Fruit fly (Drosophila melanogaster) whole organism, embryonic: ENCODE results near the gene trr.

Experiments
- Atf-2 ChIP-seq: fragments of 200-800 bp; sonication (Bioruptor generic); optimal IDR thresholded peaks from 2 replicates; lab custom pipeline; 2016; ENCODE audit warnings: missing biosample characterization, missing genetic modification characterization
- Atf3 ChIP-seq: fragments of 200-800 bp; sonication (Bioruptor generic); optimal IDR thresholded peaks from 3 replicates; lab custom pipeline; 2016; ENCODE audit warnings: missing biosample characterization, missing genetic modification characterization
- BtbVII ChIP-seq: fragments of 200-800 bp; sonication (Bioruptor generic); optimal IDR thresholded peaks from 3 replicates; lab custom pipeline; 2017; ENCODE audit warnings: missing biosample characterization, mild to moderate bottlenecking, missing genetic modification characterization
- CG10147 ChIP-seq: fragments of 200-800 bp; sonication (Bioruptor generic); optimal IDR thresholded peaks from 2 replicates; lab custom pipeline; 2019; ENCODE audit warnings: missing biosample characterization, mild to moderate bottlenecking, missing genetic modification characterization, moderate library complexity
- CG10274 ChIP-seq: fragments of 200-800 bp; sonication (Bioruptor generic); optimal IDR thresholded peaks from 3 replicates; lab custom pipeline; 2017; ENCODE audit warnings: missing biosample characterization, mild to moderate bottlenecking, missing genetic modification characterization
- CG10959 ChIP-seq: fragments of 200-800 bp; sonication (Bioruptor generic); IDR thresholded peaks from 2 replicates; pipeline ENCODE4 v1.3.6; 2022; ENCODE audit warnings: missing biosample characterization, missing genetic modification characterization
- CG11247 ChIP-seq: fragments of 200-800 bp; sonication (Bioruptor generic); IDR thresholded peaks from 2 replicates; pipeline ENCODE4 v1.3.6; 2022; ENCODE audit warnings: missing biosample characterization, missing genetic modification characterization
- CG11696 ChIP-seq: fragments of 200-800 bp; sonication (Bioruptor generic); IDR thresholded peaks from 2 replicates; pipeline ENCODE4 v1.3.6; 2022; ENCODE audit warnings: missing biosample characterization, missing genetic modification characterization
- CG12071 ChIP-seq: fragments of 200-800 bp; sonication (Bioruptor generic); optimal IDR thresholded peaks from 3 replicates; lab custom pipeline; 2018; ENCODE audit warnings: missing biosample characterization, mild to moderate bottlenecking, missing genetic modification characterization
- CG12942 ChIP-seq: fragments of 200-800 bp; sonication (Bioruptor generic); optimal IDR thresholded peaks from 3 replicates; lab custom pipeline; 2016; ENCODE audit warnings: missing biosample characterization, missing genetic modification characterization
- CG14710 ChIP-seq: fragments of 200-800 bp; sonication (Bioruptor generic); optimal IDR thresholded peaks from 3 replicates; lab custom pipeline; 2019; ENCODE audit warnings: missing biosample characterization, mild to moderate bottlenecking, missing genetic modification characterization, moderate library complexity
- CG14860 ChIP-seq: fragments of 200-800 bp; sonication (Bioruptor generic); IDR thresholded peaks from 3 replicates; pipeline ENCODE4 v1.3.6; 2022; ENCODE audit warnings: missing biosample characterization, missing genetic modification characterization; ENCODE audit not compliant: partially characterized antibody
- CG15073 ChIP-seq: fragments of 200-800 bp; sonication (Bioruptor generic); optimal IDR thresholded peaks from 2 replicates; lab custom pipeline; 2016; ENCODE audit warnings: missing biosample characterization, missing genetic modification characterization
- CG1529 ChIP-seq: fragments of 200-800 bp; sonication (Bioruptor generic); optimal IDR thresholded peaks from 3 replicates; lab custom pipeline; 2018; ENCODE audit warnings: missing biosample characterization, missing genetic modification characterization
- CG1832 ChIP-seq: fragments of 200-800 bp; sonication (Bioruptor generic); optimal IDR thresholded peaks from 2 replicates; lab custom pipeline; 2017; ENCODE audit warnings: missing biosample characterization, mild to moderate bottlenecking, missing genetic modification characterization, inconsistent platforms
- CG4617 ChIP-seq: fragments of 200-800 bp; sonication (Bioruptor generic); optimal IDR thresholded peaks from 3 replicates; lab custom pipeline; 2016; ENCODE audit warnings: missing biosample characterization, missing genetic modification characterization, borderline replicate concordance
- CG6765 ChIP-seq: fragments of 200-800 bp; sonication (Bioruptor generic); optimal IDR thresholded peaks from 3 replicates; lab custom pipeline; 2017; ENCODE audit warnings: missing biosample characterization, mild to moderate bottlenecking, missing genetic modification characterization
- CG6854 ChIP-seq: fragments of 200-800 bp; sonication (Bioruptor generic); optimal IDR thresholded peaks from 3 replicates; lab custom pipeline; 2017; ENCODE audit warnings: missing biosample characterization, mild to moderate bottlenecking, missing genetic modification characterization
- CG7987 ChIP-seq: fragments of 200-800 bp; sonication (Bioruptor generic); optimal IDR thresholded peaks from 2 replicates; lab custom pipeline; 2018; ENCODE audit warnings: missing biosample characterization, mild to moderate bottlenecking, missing genetic modification characterization, moderate library complexity
- CG8944 ChIP-seq: fragments of 200-800 bp; sonication (Bioruptor generic); optimal IDR thresholded peaks from 3 replicates; lab custom pipeline; 2016; ENCODE audit warnings: missing biosample characterization, missing genetic modification characterization
- Dip2 ChIP-seq: fragments of 200-800 bp; sonication (Bioruptor generic); IDR thresholded peaks from 2 replicates; pipeline ENCODE4 v1.3.6; 2022; ENCODE audit warnings: missing biosample characterization, missing genetic modification characterization
- Dp ChIP-seq: fragments of 200-800 bp; sonication (Bioruptor generic); optimal IDR thresholded peaks from 2 replicates; lab custom pipeline; 2018; ENCODE audit warnings: missing biosample characterization, mild to moderate bottlenecking, missing genetic modification characterization, moderate library complexity
- ERR ChIP-seq: fragments of 200-800 bp; sonication (Bioruptor generic); optimal IDR thresholded peaks from 2 replicates; lab custom pipeline; 2016; ENCODE audit warnings: missing biosample characterization, missing genetic modification characterization
- Mes4 ChIP-seq: fragments of 200-800 bp; sonication (Bioruptor generic); optimal IDR thresholded peaks from 2 replicates; lab custom pipeline; 2016; ENCODE audit warnings: missing biosample characterization, missing genetic modification characterization
- NC2α ChIP-seq: fragments of 200-800 bp; sonication (Bioruptor generic); optimal IDR thresholded peaks from 2 replicates; lab custom pipeline; 2016; ENCODE audit warnings: missing biosample characterization, missing genetic modification characterization
- PHDP ChIP-seq: fragments of 200-800 bp; sonication (Bioruptor generic); optimal IDR thresholded peaks from 3 replicates; lab custom pipeline; 2018; ENCODE audit warnings: missing biosample characterization, mild to moderate bottlenecking, missing genetic modification characterization, moderate library complexity
- Pdp1 ChIP-seq, 2 experiments: fragments of 200-800 bp; sonication (Bioruptor generic); optimal IDR thresholded peaks; 3 replicates each; lab custom pipeline; 2016; ENCODE audit warnings: missing biosample characterization in 2 of 2, missing genetic modification characterization in 2 of 2, mild to moderate bottlenecking in 1 of 2, moderate library complexity in 1 of 2
- Sox102F ChIP-seq: fragments of 200-800 bp; sonication (Bioruptor generic); optimal IDR thresholded peaks from 2 replicates; lab custom pipeline; 2018; ENCODE audit warnings: missing biosample characterization, mild to moderate bottlenecking, missing genetic modification characterization, moderate library complexity
- Stat92E ChIP-seq, 3 experiments: fragments of >200 bp in 2 of 3; fragments of 200-800 bp in 1 of 3; sonication (Bioruptor generic) in 1 of 3; optimal IDR thresholded peaks; 2 replicates each; lab custom pipeline; 2017 to 2019; ENCODE audit warnings: missing biosample characterization in 3 of 3, missing genetic modification characterization in 3 of 3, mild to moderate bottlenecking in 1 of 3, moderate library complexity in 1 of 3
- Usf ChIP-seq: fragments of 200-800 bp; sonication (Bioruptor generic); optimal IDR thresholded peaks from 2 replicates; lab custom pipeline; 2017; ENCODE audit warnings: missing genotype, missing biosample characterization, missing genetic modification characterization
- ara ChIP-seq: fragments of 200-800 bp; sonication (Bioruptor generic); IDR thresholded peaks from 2 replicates; pipeline ENCODE4 v1.3.6; 2022; ENCODE audit warnings: missing biosample characterization, missing genetic modification characterization
- ase ChIP-seq: fragments of 200-800 bp; sonication (Bioruptor generic); IDR thresholded peaks from 3 replicates; pipeline ENCODE4 v1.3.6; 2022; ENCODE audit warnings: missing biosample characterization, missing genetic modification characterization
- bbx ChIP-seq: fragments of 200-800 bp; sonication (Bioruptor generic); IDR thresholded peaks from 2 replicates; pipeline ENCODE4 v1.3.6; 2022; ENCODE audit warnings: missing biosample characterization, missing genetic modification characterization; ENCODE audit not compliant: partially characterized antibody
- btn ChIP-seq: fragments of 200-800 bp; sonication (Bioruptor generic); optimal IDR thresholded peaks from 2 replicates; lab custom pipeline; 2016; ENCODE audit warnings: missing biosample characterization, missing genetic modification characterization
- chm ChIP-seq: fragments of 200-800 bp; sonication (Bioruptor generic); IDR thresholded peaks from 2 replicates; pipeline ENCODE4 v1.3.6; 2022; ENCODE audit warnings: missing biosample characterization, missing genetic modification characterization
- chn ChIP-seq: fragments of 200-800 bp; sonication (Bioruptor generic); optimal IDR thresholded peaks from 2 replicates; lab custom pipeline; 2016; ENCODE audit warnings: missing biosample characterization, missing genetic modification characterization
- croc ChIP-seq: fragments of 200-800 bp; sonication (Bioruptor generic); conservative IDR thresholded peaks from 3 replicates; pipeline ENCODE4 v1.3.6; 2022; ENCODE audit warnings: missing biosample characterization, missing genetic modification characterization
- exex ChIP-seq: fragments of 200-800 bp; sonication (Bioruptor generic); optimal IDR thresholded peaks from 4 replicates; lab custom pipeline; 2018; ENCODE audit warnings: missing biosample characterization, mild to moderate bottlenecking, missing genetic modification characterization, moderate library complexity
- gfzf ChIP-seq: fragments of 200-800 bp; sonication (Bioruptor generic); optimal IDR thresholded peaks from 2 replicates; lab custom pipeline; 2016; ENCODE audit warnings: missing biosample characterization, mild to moderate bottlenecking, missing genetic modification characterization, moderate library complexity
- her ChIP-seq: fragments of 200-800 bp; sonication (Bioruptor generic); optimal IDR thresholded peaks from 2 replicates; lab custom pipeline; 2016; ENCODE audit warnings: missing biosample characterization, missing genetic modification characterization
- lmd ChIP-seq: fragments of 200-800 bp; sonication (Bioruptor generic); IDR thresholded peaks from 2 replicates; pipeline ENCODE4 v1.3.6; 2022; ENCODE audit warnings: missing biosample characterization, missing genetic modification characterization
- lov ChIP-seq, 2 experiments: fragments of 200-800 bp in 1 of 2; fragments of >200 bp in 1 of 2; sonication (Bioruptor generic) in 1 of 2; IDR thresholded peaks in 1 of 2; optimal IDR thresholded peaks in 1 of 2; 2 replicates in 1 of 2; 3 replicates in 1 of 2; pipeline versions ENCODE4 v1.3.6 to Lab custom; 2017 to 2022; ENCODE audit warnings: missing biosample characterization in 1 of 2, missing genetic modification characterization in 1 of 2
- pfk ChIP-seq: fragments of 200-800 bp; sonication (Bioruptor generic); optimal IDR thresholded peaks from 2 replicates; lab custom pipeline; 2018; ENCODE audit warnings: missing biosample characterization, mild to moderate bottlenecking, missing genetic modification characterization, moderate library complexity
- pnt ChIP-seq: fragments of 200-800 bp; sonication (Bioruptor generic); optimal IDR thresholded peaks from 3 replicates; lab custom pipeline; 2016; ENCODE audit warnings: missing biosample characterization, missing genetic modification characterization
- psq ChIP-seq: fragments of 200-800 bp; sonication (Bioruptor generic); optimal IDR thresholded peaks from 2 replicates; lab custom pipeline; 2017; ENCODE audit warnings: missing biosample characterization, missing genetic modification characterization
- rib ChIP-seq: fragments of 200-800 bp; sonication (Bioruptor generic); IDR thresholded peaks from 2 replicates; pipeline ENCODE4 v1.3.6; 2022; ENCODE audit warnings: missing biosample characterization, missing genetic modification characterization
- ro ChIP-seq: fragments of 200-800 bp; sonication (Bioruptor generic); IDR thresholded peaks from 2 replicates; pipeline ENCODE4 v1.3.6; 2022; ENCODE audit warnings: missing biosample characterization, missing genetic modification characterization
- row ChIP-seq: fragments of 200-800 bp; sonication (Bioruptor generic); IDR thresholded peaks from 3 replicates; pipeline ENCODE4 v1.3.6; 2022; ENCODE audit warnings: missing biosample characterization, missing genetic modification characterization
- sens-2 ChIP-seq: fragments of 200-800 bp; sonication (Bioruptor generic); IDR thresholded peaks from 2 replicates; pipeline ENCODE4 v1.3.6; 2022; ENCODE audit warnings: missing biosample characterization, missing genetic modification characterization
- sisA ChIP-seq: fragments of 200-800 bp; sonication (Bioruptor generic); IDR thresholded peaks from 2 replicates; pipeline ENCODE4 v1.3.6; 2022; ENCODE audit warnings: missing biosample characterization, missing genetic modification characterization
- wdn ChIP-seq: fragments of 200-800 bp; sonication (Bioruptor generic); IDR thresholded peaks from 2 replicates; pipeline ENCODE4 v1.3.6; 2022; ENCODE audit warnings: missing biosample characterization, missing genetic modification characterization

The trr gene

dm6 chrX:1880139-1880556, 9.6 kb downstream of the trr start, which contains the start of gene Coa8 (continued):
- no peak for TF ChIP-seq NC2α (GFP tag; lab: Kevin White, UChicago)
- TF ChIP-seq CG1832, result no peak
- no peak for TF ChIP-seq CG7987 (GFP tag; lab: Kevin White, UChicago)
- TF ChIP-seq wdn, result no peak
- no peak for TF ChIP-seq CG15073 (GFP tag; lab: Kevin White, UChicago)
- no peak for TF ChIP-seq CG12071 (GFP tag; lab: Kevin White, UChicago)
- TF ChIP-seq chm, result no peak
- TF ChIP-seq CG8944 (GFP tag; lab: Kevin White, UChicago), result no peak
- TF ChIP-seq row (GFP tag; lab: Robert Waterston, UW), result peak; percentile 83
- TF ChIP-seq BtbVII (GFP tag; lab: Kevin White, UChicago), result peak; percentile 10
- TF ChIP-seq ara, result no peak
- no peak for TF ChIP-seq Dp (GFP tag; lab: Kevin White, UChicago)
- peak; percentile 34 for TF ChIP-seq chn (GFP tag; lab: Kevin White, UChicago)
- TF ChIP-seq gfzf (GFP tag; lab: Kevin White, UChicago), result peak; percentile 69
- TF ChIP-seq CG10147, result peak; percentile 3
- TF ChIP-seq Stat92E (GFP tag; optimal IDR thresholded peaks at IDR 0.05; lab: Kevin White, UChicago), result no peak
- TF ChIP-seq bbx (GFP tag; lab: Robert Waterston, UW), result peak; percentile 7; the same call in 1 of the 2 replicates
- TF ChIP-seq PHDP (tag; lab: Kevin White, UChicago), result peak; percentile 30
- TF ChIP-seq CG11247, result 0 out of 2 replicates have a peak, but pooled peaks have one; percentile 19
- no peak for TF ChIP-seq CG6854
- no peak for TF ChIP-seq her (GFP tag; lab: Kevin White, UChicago)
- TF ChIP-seq sens-2 (GFP tag; lab: Robert Waterston, UW), result no peak
- no peak for TF ChIP-seq Usf (GFP tag; lab: Kevin White, UChicago)
- peak; percentile 45 for TF ChIP-seq CG4617
- TF ChIP-seq CG12942, result peak; percentile 23
- TF ChIP-seq CG6765 (GFP tag; lab: Kevin White, UChicago), result peak; percentile 17
- TF ChIP-seq lov (optimal IDR thresholded peaks at IDR 0.05; lab: Kevin White, UChicago), result no peak
- no peak for TF ChIP-seq lov (GFP tag; IDR thresholded peaks at IDR 0.05; lab: Robert Waterston, UW)
- no peak for TF ChIP-seq ase (GFP tag; lab: Robert Waterston, UW)
- no peak for TF ChIP-seq rib
- TF ChIP-seq Mes4 (GFP tag; lab: Kevin White, UChicago), result no peak
- TF ChIP-seq CG10959 (GFP tag; lab: Robert Waterston, UW), result 0 out of 2 replicates have a peak, but pooled peaks have one; percentile 9
- no peak for TF ChIP-seq ro
- peak; percentile 23 for TF ChIP-seq ERR
- TF ChIP-seq exex, result no peak
- no peak for TF ChIP-seq CG11696 (GFP tag; lab: Robert Waterston, UW)
- peak; percentile 40 for TF ChIP-seq sisA (GFP tag; lab: Robert Waterston, UW)
- peak; percentile 19 for TF ChIP-seq CG10274
- no peak for TF ChIP-seq psq
- TF ChIP-seq Pdp1 (GFP tag; optimal IDR thresholded peaks at IDR 0.05; lab: Kevin White, UChicago), result peak; percentile 49 to 75
- peak; percentile 23 for TF ChIP-seq Atf3 (GFP tag; lab: Kevin White, UChicago)
- no peak for TF ChIP-seq Dip2
- TF ChIP-seq croc (GFP tag; lab: Robert Waterston, UW), result no peak
- TF ChIP-seq lmd (GFP tag; lab: Robert Waterston, UW), result peak; percentile 50; the same call in 1 of the 2 replicates
- TF ChIP-seq CG14860 (GFP tag; lab: Robert Waterston, UW), result peak; percentile 44; the same call in 2 of the 3 replicates
- no peak for TF ChIP-seq Atf-2 (GFP tag; lab: Kevin White, UChicago)
- TF ChIP-seq btn, result peak; percentile 37
- no peak for TF ChIP-seq CG1529 (GFP tag; lab: Kevin White, UChicago)
- peak; percentile 12 for TF ChIP-seq pnt (GFP tag; lab: Kevin White, UChicago)
- no peak for TF ChIP-seq CG14710
- no peak for TF ChIP-seq pfk
- TF ChIP-seq Sox102F (GFP tag; lab: Kevin White, UChicago), result no peak
